Worm (Caenorhabditis elegans) whole organism, young adult: ENCODE data around the gene fbxa-54.

Experiments
- F39B2.1 ChIP-seq: fragments of 200-800 bp; sonication (Bioruptor generic); IDR thresholded peaks from 2 replicates; pipeline ENCODE4 v1.3.6; 2022; ENCODE audit warnings: missing genetic modification reagents, missing genetic modification characterization, missing compliant biosample characterization
- F49E8.2 ChIP-seq: sonication (generic microtip); optimal IDR thresholded peaks from 3 replicates; lab custom pipeline; 2017; ENCODE audit warnings: missing genetic modification characterization, mild to moderate bottlenecking, missing compliant biosample characterization, antibody characterized with exemption, moderate library complexity; ENCODE audit not compliant: insufficient read depth
- Y53G8AR.9 ChIP-seq: fragments of 200-800 bp; sonication (Bioruptor generic); conservative IDR thresholded peaks from 2 replicates; pipeline ENCODE4 v1.3.6; 2022; ENCODE audit warnings: missing genetic modification reagents, missing genetic modification characterization, missing compliant biosample characterization
- Y79H2A.3 ChIP-seq: fragments of 200-800 bp; sonication (Bioruptor generic); conservative IDR thresholded peaks from 2 replicates; pipeline ENCODE4 v1.3.6; 2022; ENCODE audit warnings: missing genetic modification reagents, missing genetic modification characterization, missing compliant biosample characterization
- attf-3 ChIP-seq: fragments of 200-800 bp; sonication (Bioruptor generic); conservative IDR thresholded peaks from 2 replicates; pipeline ENCODE4 v1.3.6; 2022; ENCODE audit warnings: missing genetic modification reagents, missing genetic modification characterization, missing compliant biosample characterization
- ceh-79 ChIP-seq: sonication (generic microtip); optimal IDR thresholded peaks from 2 replicates; lab custom pipeline; 2017; ENCODE audit warnings: mild to moderate bottlenecking, missing genetic modification characterization, missing compliant biosample characterization
- hlh-12 ChIP-seq: sonication (generic microtip); optimal IDR thresholded peaks from 2 replicates; lab custom pipeline; 2016; ENCODE audit warnings: missing genetic modification characterization, missing compliant biosample characterization
- rcor-1 ChIP-seq: fragments of 200-800 bp; sonication (Bioruptor generic); IDR thresholded peaks from 2 replicates; pipeline ENCODE4 v1.3.6; 2022; ENCODE audit warnings: missing genetic modification reagents, missing genetic modification characterization, missing compliant biosample characterization
- rec-8 ChIP-seq, 2 experiments: sonication (generic microtip); optimal IDR thresholded peaks; 2 replicates each; lab custom pipeline; 2016; ENCODE audit warnings: mild to moderate bottlenecking in 2 of 2, missing genetic modification characterization in 2 of 2, missing genetic modification reagents in 2 of 2, missing genotype in 2 of 2, missing biosample characterization in 1 of 2, missing compliant biosample characterization in 1 of 2, moderate library complexity in 1 of 2
- unc-62 ChIP-seq: fragments of 150-350 bp; optimal IDR thresholded peaks from 2 replicates; lab custom pipeline; 2014; ENCODE audit warnings: missing biosample characterization, missing genetic modification reagents, missing genetic modification characterization
- ztf-26 ChIP-seq: sonication (generic microtip); optimal IDR thresholded peaks from 2 replicates; lab custom pipeline; 2017; ENCODE audit warnings: missing genetic modification characterization, missing compliant biosample characterization

ce11 chrIII:989558-989957 lies 33.4 kb downstream of the fbxa-54 start:
- no peak for TF ChIP-seq unc-62 (GFP tag; lab: Kevin White, UChicago)
- TF ChIP-seq F49E8.2 (tag; lab: Kevin White, UChicago): no peak
- no peak for TF ChIP-seq ceh-79
- TF ChIP-seq hlh-12 (tag; lab: Kevin White, UChicago): no peak
- no peak for TF ChIP-seq Y79H2A.3 (GFP tag; lab: Robert Waterston, UW)
- TF ChIP-seq Y53G8AR.9 (GFP tag; lab: Robert Waterston, UW): no peak
- TF ChIP-seq rcor-1 (GFP tag; lab: Robert Waterston, UW): no peak
- no peak for TF ChIP-seq ztf-26 (tag; lab: Kevin White, UChicago)
- no peak for TF ChIP-seq rec-8 (tag; optimal IDR thresholded peaks at IDR 0.05; lab: Kevin White, UChicago)
- no peak for TF ChIP-seq attf-3 (GFP tag; lab: Robert Waterston, UW)
- no peak for TF ChIP-seq F39B2.1 (GFP tag; lab: Robert Waterston, UW)
